Fruit fly (Drosophila melanogaster) whole organism: Measurements from ENCODE around the gene CRAT.

Source experiments
- EcR ChIP-seq, 2 experiments: fragments of >200 bp; optimal IDR thresholded peaks; 2 replicates each; lab custom pipeline; 2017; ENCODE audit warnings: missing biosample characterization in 2 of 2, missing genetic modification characterization in 2 of 2, missing genetic modification reagents in 2 of 2
- pan ChIP-seq: fragments of >200 bp; optimal IDR thresholded peaks from 2 replicates; lab custom pipeline; 2017
- psq ChIP-seq: fragments of >200 bp; optimal IDR thresholded peaks from 2 replicates; lab custom pipeline; 2017
- usp ChIP-seq: fragments of >200 bp; optimal IDR thresholded peaks from 2 replicates; lab custom pipeline; 2017; ENCODE audit warnings: missing biosample characterization, missing genetic modification characterization, mixed read lengths

DNA sequence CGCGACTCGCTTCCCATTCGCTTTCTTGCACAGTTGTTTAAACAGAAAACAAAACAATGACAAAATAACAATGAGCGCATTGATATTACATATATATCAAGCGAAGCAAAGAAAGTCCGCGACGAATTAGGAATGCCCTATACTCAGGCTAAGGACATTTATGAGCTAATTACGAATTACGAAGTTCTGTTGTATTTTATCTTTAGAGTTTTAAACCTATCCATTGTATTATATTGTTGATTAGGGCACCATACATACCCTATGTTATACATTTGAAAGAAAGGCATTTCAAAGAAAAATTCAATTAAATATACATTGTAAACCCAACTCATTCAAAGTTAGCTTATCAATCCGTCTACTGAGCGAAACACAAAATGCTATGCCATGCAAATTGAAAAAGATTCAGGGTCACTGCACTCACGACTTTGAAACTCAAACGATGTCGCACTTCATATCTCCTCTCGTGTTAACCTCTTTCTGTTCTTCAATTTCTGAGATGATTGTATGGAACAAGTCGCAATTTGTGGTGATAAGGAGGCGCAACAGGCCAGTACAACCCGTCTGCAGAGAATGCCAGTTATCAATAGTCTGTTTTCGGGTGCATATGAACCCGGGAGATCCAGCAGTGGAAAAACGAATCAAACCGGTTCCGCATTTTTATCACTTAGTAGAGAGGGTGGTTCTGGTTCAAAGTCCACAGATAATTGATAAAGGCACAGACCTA lies 19.9 kb upstream of the CRAT start:
- peak in 1 of 2 experiments; percentile 41 for TF ChIP-seq EcR (GFP tag; optimal IDR thresholded peaks at IDR 0.05; lab: Kevin White, UChicago)
- TF ChIP-seq pan (lab: Kevin White, UChicago), result no peak
- no peak for TF ChIP-seq usp (GFP tag; lab: Kevin White, UChicago)
- TF ChIP-seq psq (lab: Kevin White, UChicago), result no peak
